Fruit fly (Drosophila melanogaster) whole organism, embryonic: ENCODE measurements around the gene CG3078.

Experiments
- ATbp ChIP-seq: fragments of 200-800 bp; sonication (Bioruptor generic); optimal IDR thresholded peaks from 2 replicates; lab custom pipeline; 2017; ENCODE audit warnings: missing biosample characterization, mild to moderate bottlenecking, missing genetic modification characterization, missing genetic modification reagents
- CG10654 ChIP-seq: fragments of 200-800 bp; sonication (Bioruptor generic); optimal IDR thresholded peaks from 2 replicates; lab custom pipeline; 2016; ENCODE audit warnings: missing biosample characterization, missing genetic modification characterization
- CG11247 ChIP-seq: fragments of 200-800 bp; sonication (Bioruptor generic); IDR thresholded peaks from 2 replicates; pipeline ENCODE4 v1.3.6; 2022; ENCODE audit warnings: missing biosample characterization, missing genetic modification characterization
- CG11398 ChIP-seq: fragments of 200-800 bp; sonication (Bioruptor generic); optimal IDR thresholded peaks from 2 replicates; lab custom pipeline; 2016; ENCODE audit warnings: missing biosample characterization, missing genetic modification characterization
- CG12744 ChIP-seq: fragments of 200-800 bp; sonication (Bioruptor generic); optimal IDR thresholded peaks from 2 replicates; lab custom pipeline; 2016; ENCODE audit warnings: missing biosample characterization, missing genetic modification characterization
- CG12769 ChIP-seq: fragments of 200-800 bp; sonication (Bioruptor generic); optimal IDR thresholded peaks from 2 replicates; lab custom pipeline; 2019; ENCODE audit warnings: missing biosample characterization, mild to moderate bottlenecking, missing genetic modification characterization, moderate library complexity
- CG12942 ChIP-seq: fragments of 200-800 bp; sonication (Bioruptor generic); optimal IDR thresholded peaks from 3 replicates; lab custom pipeline; 2016; ENCODE audit warnings: missing biosample characterization, missing genetic modification characterization
- CG14710 ChIP-seq: fragments of 200-800 bp; sonication (Bioruptor generic); optimal IDR thresholded peaks from 3 replicates; lab custom pipeline; 2019; ENCODE audit warnings: missing biosample characterization, mild to moderate bottlenecking, missing genetic modification characterization, moderate library complexity
- CG2129 ChIP-seq: fragments of 200-800 bp; sonication (Bioruptor generic); IDR thresholded peaks from 2 replicates; pipeline ENCODE4 v1.3.6; 2022; ENCODE audit warnings: missing biosample characterization, missing genetic modification characterization; ENCODE audit not compliant: partially characterized antibody
- CG3065 ChIP-seq: fragments of 200-800 bp; sonication (Bioruptor generic); optimal IDR thresholded peaks from 2 replicates; lab custom pipeline; 2016; ENCODE audit warnings: missing biosample characterization, missing genetic modification characterization
- CG31388 ChIP-seq: fragments of 200-800 bp; sonication (Bioruptor generic); optimal IDR thresholded peaks from 2 replicates; lab custom pipeline; 2016; ENCODE audit warnings: missing biosample characterization, missing genetic modification characterization
- CG7745 ChIP-seq: fragments of 200-800 bp; sonication (Bioruptor generic); optimal IDR thresholded peaks from 2 replicates; lab custom pipeline; 2018; ENCODE audit warnings: missing biosample characterization, mild to moderate bottlenecking, missing genetic modification characterization, moderate library complexity
- CG8089 ChIP-seq: fragments of 200-800 bp; sonication (Bioruptor generic); optimal IDR thresholded peaks from 3 replicates; lab custom pipeline; 2016; ENCODE audit warnings: missing biosample characterization, missing genetic modification characterization
- CG9932 ChIP-seq: fragments of 200-800 bp; sonication (Bioruptor generic); IDR thresholded peaks from 2 replicates; pipeline ENCODE4 v1.3.6; 2022; ENCODE audit warnings: missing biosample characterization, missing genetic modification characterization
- CrebB ChIP-seq: fragments of 200-800 bp; sonication (Bioruptor generic); optimal IDR thresholded peaks from 3 replicates; lab custom pipeline; 2018; ENCODE audit warnings: missing biosample characterization, mild to moderate bottlenecking, missing genetic modification characterization
- Fer2 ChIP-seq: fragments of 200-800 bp; sonication (Bioruptor generic); optimal IDR thresholded peaks from 2 replicates; lab custom pipeline; 2018; ENCODE audit warnings: missing biosample characterization, mild to moderate bottlenecking, missing genetic modification characterization, moderate library complexity
- HHEX ChIP-seq: fragments of 200-800 bp; sonication (Bioruptor generic); optimal IDR thresholded peaks from 3 replicates; lab custom pipeline; 2017; ENCODE audit warnings: missing biosample characterization, mild to moderate bottlenecking, missing genetic modification characterization, missing genetic modification reagents
- HLH3B ChIP-seq: fragments of 200-800 bp; sonication (Bioruptor generic); IDR thresholded peaks from 2 replicates; pipeline ENCODE4 v1.3.6; 2022; ENCODE audit warnings: missing biosample characterization, missing genetic modification characterization
- Hey ChIP-seq: fragments of 200-800 bp; sonication (Bioruptor generic); optimal IDR thresholded peaks from 3 replicates; lab custom pipeline; 2018; ENCODE audit warnings: missing biosample characterization, mild to moderate bottlenecking, missing genetic modification characterization
- HmgD ChIP-seq: fragments of 200-800 bp; sonication (Bioruptor generic); optimal IDR thresholded peaks from 3 replicates; lab custom pipeline; 2016; ENCODE audit warnings: missing biosample characterization, missing genetic modification characterization
- MTF-1 ChIP-seq: fragments of 200-800 bp; sonication (Bioruptor generic); optimal IDR thresholded peaks from 2 replicates; lab custom pipeline; 2018; ENCODE audit warnings: missing biosample characterization, mild to moderate bottlenecking, missing genetic modification characterization, borderline replicate concordance
- Mad ChIP-seq: fragments of 200-800 bp; sonication (Bioruptor generic); optimal IDR thresholded peaks from 2 replicates; lab custom pipeline; 2016; ENCODE audit warnings: missing biosample characterization, missing genetic modification characterization
- Nf-YC ChIP-seq: fragments of 200-800 bp; optimal IDR thresholded peaks from 3 replicates; lab custom pipeline; 2019; ENCODE audit warnings: missing biosample characterization, mild to moderate bottlenecking, missing genetic modification characterization, moderate library complexity
- Oaz ChIP-seq: fragments of 200-800 bp; sonication (Bioruptor generic); IDR thresholded peaks from 2 replicates; pipeline ENCODE4 v1.3.6; 2022; ENCODE audit warnings: missing biosample characterization, missing genetic modification characterization
- Poxn ChIP-seq: fragments of 200-800 bp; sonication (Bioruptor generic); IDR thresholded peaks from 2 replicates; pipeline ENCODE4 v1.3.6; 2022; ENCODE audit warnings: missing biosample characterization, missing genetic modification characterization
- Sox102F ChIP-seq: fragments of 200-800 bp; sonication (Bioruptor generic); optimal IDR thresholded peaks from 2 replicates; lab custom pipeline; 2018; ENCODE audit warnings: missing biosample characterization, mild to moderate bottlenecking, missing genetic modification characterization, moderate library complexity
- Taf1 ChIP-seq: fragments of 200-800 bp; sonication (Bioruptor generic); IDR thresholded peaks from 2 replicates; pipeline ENCODE4 v1.3.6; 2022; ENCODE audit warnings: missing biosample characterization, missing genetic modification characterization
- cad ChIP-seq: fragments of >200 bp; optimal IDR thresholded peaks from 2 replicates; lab custom pipeline; 2017; ENCODE audit warnings: missing biosample characterization, missing genetic modification characterization
- chm ChIP-seq: fragments of 200-800 bp; sonication (Bioruptor generic); IDR thresholded peaks from 2 replicates; pipeline ENCODE4 v1.3.6; 2022; ENCODE audit warnings: missing biosample characterization, missing genetic modification characterization
- cwo ChIP-seq: fragments of 200-800 bp; sonication (Bioruptor generic); optimal IDR thresholded peaks from 3 replicates; lab custom pipeline; 2017; ENCODE audit warnings: missing biosample characterization, missing genetic modification characterization, mild to moderate bottlenecking, moderate library complexity, missing genetic modification reagents
- da ChIP-seq: fragments of 200-800 bp; sonication (Bioruptor generic); optimal IDR thresholded peaks from 2 replicates; lab custom pipeline; 2016; ENCODE audit warnings: missing biosample characterization, missing genetic modification characterization
- dan ChIP-seq: fragments of 200-800 bp; sonication (Bioruptor generic); IDR thresholded peaks from 2 replicates; pipeline ENCODE4 v1.3.6; 2022; ENCODE audit warnings: missing biosample characterization, missing genetic modification characterization
- disco-r ChIP-seq: fragments of 200-800 bp; sonication (Bioruptor generic); optimal IDR thresholded peaks from 2 replicates; lab custom pipeline; 2016; ENCODE audit warnings: missing biosample characterization, missing genetic modification characterization
- esg ChIP-seq: fragments of 200-800 bp; sonication (Bioruptor generic); conservative IDR thresholded peaks from 2 replicates; pipeline ENCODE4 v1.3.6; 2022; ENCODE audit warnings: missing biosample characterization, missing genetic modification characterization
- ftz-f1 ChIP-seq: fragments of 200-800 bp; sonication (Bioruptor generic); optimal IDR thresholded peaks from 2 replicates; lab custom pipeline; 2016; ENCODE audit warnings: missing biosample characterization, missing genetic modification characterization
- grau ChIP-seq: fragments of 200-800 bp; optimal IDR thresholded peaks from 3 replicates; lab custom pipeline; 2019; ENCODE audit warnings: missing biosample characterization, mild to moderate bottlenecking, missing genetic modification characterization, moderate library complexity
- grn ChIP-seq: fragments of 200-800 bp; sonication (Bioruptor generic); optimal IDR thresholded peaks from 3 replicates; lab custom pipeline; 2017; ENCODE audit warnings: missing biosample characterization, missing genetic modification characterization
- hkb ChIP-seq, 2 experiments: fragments of 200-800 bp in 1 of 2; fragments of >200 bp in 1 of 2; sonication (Bioruptor generic) in 1 of 2; IDR thresholded peaks in 1 of 2; optimal IDR thresholded peaks in 1 of 2; 2 replicates each; pipeline versions ENCODE4 v1.3.6 to Lab custom; 2017 to 2022; ENCODE audit warnings: missing biosample characterization in 1 of 2, missing genetic modification characterization in 1 of 2
- jigr1 ChIP-seq: fragments of 200-800 bp; sonication (Bioruptor generic); IDR thresholded peaks from 3 replicates; pipeline ENCODE4 v1.3.6; 2022; ENCODE audit warnings: missing biosample characterization, missing genetic modification characterization
- kay ChIP-seq: fragments of 200-800 bp; sonication (Bioruptor generic); optimal IDR thresholded peaks from 2 replicates; lab custom pipeline; 2016; ENCODE audit warnings: missing biosample characterization, missing genetic modification characterization
- lov ChIP-seq, 2 experiments: fragments of 200-800 bp in 1 of 2; fragments of >200 bp in 1 of 2; sonication (Bioruptor generic) in 1 of 2; IDR thresholded peaks in 1 of 2; optimal IDR thresholded peaks in 1 of 2; 2 replicates in 1 of 2; 3 replicates in 1 of 2; pipeline versions ENCODE4 v1.3.6 to Lab custom; 2017 to 2022; ENCODE audit warnings: missing biosample characterization in 1 of 2, missing genetic modification characterization in 1 of 2
- nerfin-1 ChIP-seq: fragments of 200-800 bp; sonication (Bioruptor generic); optimal IDR thresholded peaks from 3 replicates; lab custom pipeline; 2019; ENCODE audit warnings: missing biosample characterization, mild to moderate bottlenecking, missing genetic modification characterization, moderate library complexity
- shn ChIP-seq: fragments of 200-800 bp; sonication (Bioruptor generic); optimal IDR thresholded peaks from 3 replicates; lab custom pipeline; 2016; ENCODE audit warnings: missing biosample characterization, missing genetic modification characterization
- sima ChIP-seq: fragments of 200-800 bp; sonication (Bioruptor generic); optimal IDR thresholded peaks from 2 replicates; lab custom pipeline; 2016; ENCODE audit warnings: missing biosample characterization, missing genetic modification characterization
- ssp ChIP-seq: fragments of 200-800 bp; sonication (Bioruptor generic); IDR thresholded peaks from 2 replicates; pipeline ENCODE4 v1.3.6; 2022; ENCODE audit warnings: missing biosample characterization, missing genetic modification characterization
- ttk ChIP-seq: fragments of 200-800 bp; sonication (Bioruptor generic); IDR thresholded peaks from 2 replicates; pipeline ENCODE4 v2.1.2; 2022; ENCODE audit warnings: missing biosample characterization, missing genetic modification characterization
- yki ChIP-seq: fragments of >200 bp; optimal IDR thresholded peaks from 3 replicates; lab custom pipeline; 2018
- z ChIP-seq: fragments of 200-800 bp; sonication (Bioruptor generic); IDR thresholded peaks from 3 replicates; pipeline ENCODE4 v1.3.6; 2022; ENCODE audit warnings: missing biosample characterization, missing genetic modification characterization

Gene CG3078

DNA sequence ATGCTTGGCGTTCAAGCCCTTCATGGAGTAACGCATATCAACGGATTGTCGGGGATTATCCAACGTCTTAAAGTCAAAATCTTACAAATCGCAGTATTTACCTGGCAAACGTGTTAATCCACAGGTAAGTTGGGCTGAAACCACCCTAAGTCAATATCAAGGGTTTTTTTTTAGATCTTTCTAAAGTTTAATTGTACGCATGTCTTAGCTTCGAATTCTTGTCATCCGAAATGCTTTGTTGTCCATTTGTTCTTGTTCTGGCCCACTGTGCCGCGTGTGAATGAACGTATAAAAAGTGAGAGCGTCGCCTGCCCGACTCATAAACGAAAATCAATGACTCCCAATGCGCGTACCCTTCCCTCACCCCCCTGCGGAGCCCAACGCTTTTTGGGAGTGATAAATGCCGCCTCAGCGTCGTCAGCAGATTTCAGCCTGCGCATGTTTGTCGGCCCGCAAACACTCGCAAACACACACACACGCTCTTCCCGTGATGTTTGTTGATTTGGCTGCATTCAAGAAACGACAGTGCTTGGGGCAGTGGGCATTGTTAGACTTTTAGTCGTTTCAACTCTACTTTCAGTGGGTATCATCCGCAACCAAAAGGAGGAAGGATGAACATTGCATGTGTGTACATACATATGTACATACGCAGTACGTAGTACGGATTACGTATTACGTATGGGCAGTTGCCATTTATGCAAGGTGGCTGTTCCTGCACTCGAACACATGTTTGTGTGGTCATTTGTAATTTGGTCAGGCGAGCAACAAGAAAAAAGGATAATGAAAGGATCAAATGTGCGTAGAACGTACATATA, 36.8 kb upstream of the CG3078 start (continued):
- TF ChIP-seq cad (no peak), yki (lab: Kevin White, UChicago) (no peak), CG3065 (peak; percentile 80), HHEX (GFP tag; lab: Kevin White, UChicago) (peak; percentile 94), Hey (tag; lab: Kevin White, UChicago) (peak; percentile 65), CG10654 (GFP tag; lab: Kevin White, UChicago) (peak; percentile 88), Poxn (GFP tag; lab: Robert Waterston, UW) (peak; percentile 6; the same call in 1 of the 2 replicates), HLH3B (GFP tag; lab: Robert Waterston, UW) (peak; percentile 72; the same call in 1 of the 2 replicates), ssp (GFP tag; lab: Robert Waterston, UW) (peak; percentile 64), MTF-1 (GFP tag; lab: Kevin White, UChicago) (peak; percentile 63), jigr1 (GFP tag; lab: Robert Waterston, UW) (no peak; the same call in 1 of the 3 replicates), ttk (GFP tag; lab: Robert Waterston, UW) (peak; percentile 64), esg (GFP tag; lab: Robert Waterston, UW) (peak; percentile 82), da (GFP tag; lab: Kevin White, UChicago) (peak; percentile 89), CG14710 (peak; percentile 95), Fer2 (peak; percentile 43), grau (tag; lab: Kevin White, UChicago) (peak; percentile 94), kay (GFP tag; lab: Kevin White, UChicago) (peak; percentile 88), CG11398 (GFP tag; lab: Kevin White, UChicago) (peak; percentile 95), CG8089 (GFP tag; lab: Kevin White, UChicago) (peak; percentile 95), sima (GFP tag; lab: Kevin White, UChicago) (peak; percentile 78), shn (GFP tag; lab: Kevin White, UChicago) (peak; percentile 97), Oaz (peak; percentile 51), CG31388 (GFP tag; lab: Kevin White, UChicago) (peak; percentile 76), hkb (optimal IDR thresholded peaks at IDR 0.05; lab: Kevin White, UChicago) (no peak), hkb (GFP tag; IDR thresholded peaks at IDR 0.05; lab: Robert Waterston, UW) (peak; percentile 87), Taf1 (GFP tag; lab: Robert Waterston, UW) (peak; percentile 64; the same call in 1 of the 2 replicates), CG7745 (tag; lab: Kevin White, UChicago) (no peak), cwo (peak; percentile 90), CrebB (tag; lab: Kevin White, UChicago) (peak; percentile 87), chm (GFP tag; lab: Robert Waterston, UW) (0 out of 2 replicates have a peak, but pooled peaks have one; percentile 9), dan (GFP tag; lab: Robert Waterston, UW) (peak; percentile 50; the same call in 1 of the 2 replicates), grn (GFP tag; lab: Kevin White, UChicago) (peak; percentile 64), HmgD (GFP tag; lab: Kevin White, UChicago) (peak; percentile 88), ftz-f1 (GFP tag; lab: Kevin White, UChicago) (no peak), disco-r (GFP tag; lab: Kevin White, UChicago) (peak; percentile 89), Mad (peak; percentile 89), CG11247 (GFP tag; lab: Robert Waterston, UW) (peak; percentile 62; the same call in 1 of the 2 replicates), CG9932 (GFP tag; lab: Robert Waterston, UW) (peak; percentile 73), lov (optimal IDR thresholded peaks at IDR 0.05; lab: Kevin White, UChicago) (no peak), lov (GFP tag; IDR thresholded peaks at IDR 0.05; lab: Robert Waterston, UW) (0 out of 3 replicates have a peak, but pooled peaks have one; percentile 56), Sox102F (peak; percentile 90), nerfin-1 (tag; lab: Kevin White, UChicago) (peak; percentile 93), CG12769 (peak; percentile 87), ATbp (GFP tag; lab: Kevin White, UChicago) (peak; percentile 90), Nf-YC (tag; lab: Kevin White, UChicago) (peak; percentile 84), CG2129 (no peak), CG12942 (GFP tag; lab: Kevin White, UChicago) (peak; percentile 91), CG12744 (GFP tag; lab: Kevin White, UChicago) (peak; percentile 92), z (peak; percentile 68; the same call in 1 of the 3 replicates)
